Fruit fly (Drosophila melanogaster) whole organism, embryonic: Measurements from ENCODE around the gene CG13085.

ENCODE experiments used
- Abd-B ChIP-seq: fragments of 200-800 bp; sonication (Bioruptor generic); optimal IDR thresholded peaks from 2 replicates; lab custom pipeline; 2018; ENCODE audit warnings: missing biosample characterization, mild to moderate bottlenecking, missing genetic modification characterization, moderate library complexity
- BtbVII ChIP-seq: fragments of 200-800 bp; sonication (Bioruptor generic); optimal IDR thresholded peaks from 3 replicates; lab custom pipeline; 2017; ENCODE audit warnings: missing biosample characterization, mild to moderate bottlenecking, missing genetic modification characterization
- CG11398 ChIP-seq: fragments of 200-800 bp; sonication (Bioruptor generic); optimal IDR thresholded peaks from 2 replicates; lab custom pipeline; 2016; ENCODE audit warnings: missing biosample characterization, missing genetic modification characterization
- CG11695 ChIP-seq: fragments of 200-800 bp; sonication (Bioruptor generic); IDR thresholded peaks from 3 replicates; pipeline ENCODE4 v1.3.6; 2022; ENCODE audit warnings: missing biosample characterization, missing genetic modification characterization
- CG12744 ChIP-seq: fragments of 200-800 bp; sonication (Bioruptor generic); optimal IDR thresholded peaks from 2 replicates; lab custom pipeline; 2016; ENCODE audit warnings: missing biosample characterization, missing genetic modification characterization
- CG14014 ChIP-seq: fragments of 200-800 bp; sonication (Bioruptor generic); IDR thresholded peaks from 2 replicates; pipeline ENCODE4 v1.3.6; 2022; ENCODE audit warnings: missing biosample characterization, missing genetic modification characterization
- CG14667 ChIP-seq: fragments of 200-800 bp; sonication (Bioruptor generic); IDR thresholded peaks from 2 replicates; pipeline ENCODE4 v1.3.6; 2022; ENCODE audit warnings: missing biosample characterization, missing genetic modification characterization
- CG14860 ChIP-seq: fragments of 200-800 bp; sonication (Bioruptor generic); IDR thresholded peaks from 3 replicates; pipeline ENCODE4 v1.3.6; 2022; ENCODE audit warnings: missing biosample characterization, missing genetic modification characterization; ENCODE audit not compliant: partially characterized antibody
- CG17802 ChIP-seq: fragments of 200-800 bp; sonication (Bioruptor generic); optimal IDR thresholded peaks from 2 replicates; lab custom pipeline; 2018; ENCODE audit warnings: missing biosample characterization, mild to moderate bottlenecking, missing genetic modification characterization, moderate library complexity
- CG18011 ChIP-seq: fragments of 200-800 bp; sonication (Bioruptor generic); optimal IDR thresholded peaks from 2 replicates; lab custom pipeline; 2017; ENCODE audit warnings: missing biosample characterization, missing genetic modification characterization, mild to moderate bottlenecking, moderate library complexity, missing genotype
- CG30020 ChIP-seq: fragments of 200-800 bp; optimal IDR thresholded peaks from 2 replicates; lab custom pipeline; 2019; ENCODE audit warnings: missing biosample characterization, mild to moderate bottlenecking, missing genetic modification characterization, moderate library complexity
- CG3163 ChIP-seq: fragments of 200-800 bp; sonication (Bioruptor generic); optimal IDR thresholded peaks from 3 replicates; lab custom pipeline; 2016; ENCODE audit warnings: missing biosample characterization, missing genetic modification characterization
- CG33213 ChIP-seq: fragments of 200-800 bp; sonication (Bioruptor generic); optimal IDR thresholded peaks from 3 replicates; lab custom pipeline; 2016; ENCODE audit warnings: missing biosample characterization, missing genetic modification characterization
- CG33557 ChIP-seq: fragments of 200-800 bp; sonication (Bioruptor generic); optimal IDR thresholded peaks from 2 replicates; lab custom pipeline; 2019; ENCODE audit warnings: missing biosample characterization, mild to moderate bottlenecking, missing genetic modification characterization, moderate library complexity
- CG4328 ChIP-seq: fragments of 200-800 bp; sonication (Bioruptor generic); optimal IDR thresholded peaks from 3 replicates; lab custom pipeline; 2017; ENCODE audit warnings: missing biosample characterization, missing genetic modification reagents, missing genetic modification characterization
- CG7357 ChIP-seq: fragments of 200-800 bp; sonication (Bioruptor generic); IDR thresholded peaks from 3 replicates; pipeline ENCODE4 v1.3.6; 2022; ENCODE audit warnings: missing biosample characterization, missing genetic modification characterization
- CG8478 ChIP-seq: fragments of >200 bp; optimal IDR thresholded peaks from 2 replicates; lab custom pipeline; 2018
- CG9797 ChIP-seq: fragments of 200-800 bp; sonication (Bioruptor generic); optimal IDR thresholded peaks from 3 replicates; lab custom pipeline; 2018; ENCODE audit warnings: missing biosample characterization, mild to moderate bottlenecking, missing genetic modification characterization
- CG9876 ChIP-seq: fragments of 200-800 bp; sonication (Bioruptor generic); optimal IDR thresholded peaks from 2 replicates; lab custom pipeline; 2016; ENCODE audit warnings: missing biosample characterization, missing genetic modification characterization
- CrebB ChIP-seq: fragments of 200-800 bp; sonication (Bioruptor generic); optimal IDR thresholded peaks from 3 replicates; lab custom pipeline; 2018; ENCODE audit warnings: missing biosample characterization, mild to moderate bottlenecking, missing genetic modification characterization
- Dip3 ChIP-seq: fragments of 200-800 bp; sonication (Bioruptor generic); optimal IDR thresholded peaks from 3 replicates; lab custom pipeline; 2016; ENCODE audit warnings: missing biosample characterization, missing genetic modification characterization
- Doc3 ChIP-seq: fragments of 200-800 bp; sonication (Bioruptor generic); IDR thresholded peaks from 3 replicates; pipeline ENCODE4 v1.3.6; 2022; ENCODE audit warnings: missing biosample characterization, missing genetic modification characterization; ENCODE audit not compliant: partially characterized antibody
- Ets97D ChIP-seq: fragments of 200-800 bp; sonication (Bioruptor generic); optimal IDR thresholded peaks from 3 replicates; lab custom pipeline; 2016; ENCODE audit warnings: missing biosample characterization, missing genetic modification characterization
- Fer1 ChIP-seq: fragments of 200-800 bp; sonication (Bioruptor generic); optimal IDR thresholded peaks from 2 replicates; lab custom pipeline; 2017; ENCODE audit warnings: missing biosample characterization, mild to moderate bottlenecking, missing genetic modification characterization
- HLHmδ ChIP-seq: fragments of 200-800 bp; sonication (Bioruptor generic); optimal IDR thresholded peaks from 2 replicates; lab custom pipeline; 2018; ENCODE audit warnings: missing biosample characterization, mild to moderate bottlenecking, missing genetic modification characterization, moderate library complexity
- Hand ChIP-seq: fragments of 200-800 bp; sonication (Bioruptor generic); optimal IDR thresholded peaks from 2 replicates; lab custom pipeline; 2017; ENCODE audit warnings: mild to moderate bottlenecking, missing biosample characterization, missing genetic modification reagents, missing genetic modification characterization
- Mad ChIP-seq: fragments of 200-800 bp; sonication (Bioruptor generic); optimal IDR thresholded peaks from 2 replicates; lab custom pipeline; 2016; ENCODE audit warnings: missing biosample characterization, missing genetic modification characterization
- NC2β ChIP-seq: fragments of 200-800 bp; sonication (Bioruptor generic); optimal IDR thresholded peaks from 2 replicates; lab custom pipeline; 2016; ENCODE audit warnings: missing biosample characterization, missing genetic modification characterization
- Rx ChIP-seq: fragments of 200-800 bp; sonication (Bioruptor generic); IDR thresholded peaks from 2 replicates; pipeline ENCODE4 v1.3.6; 2022; ENCODE audit warnings: missing biosample characterization, missing genetic modification characterization
- Side ChIP-seq: fragments of 200-800 bp; sonication (Bioruptor generic); optimal IDR thresholded peaks from 2 replicates; lab custom pipeline; 2016; ENCODE audit warnings: missing biosample characterization, missing genetic modification characterization
- ab ChIP-seq: fragments of 200-800 bp; sonication (Bioruptor generic); optimal IDR thresholded peaks from 2 replicates; lab custom pipeline; 2016; ENCODE audit warnings: missing biosample characterization, missing genetic modification characterization
- amos ChIP-seq: fragments of 200-800 bp; sonication (Bioruptor generic); IDR thresholded peaks from 2 replicates; pipeline ENCODE4 v1.3.6; 2022; ENCODE audit warnings: missing biosample characterization, missing genetic modification characterization; ENCODE audit not compliant: partially characterized antibody
- ap ChIP-seq: fragments of 200-800 bp; sonication (Bioruptor generic); IDR thresholded peaks from 2 replicates; pipeline ENCODE4 v1.3.6; 2022; ENCODE audit warnings: missing biosample characterization, missing genetic modification characterization
- ato ChIP-seq: fragments of 200-800 bp; sonication (Bioruptor generic); IDR thresholded peaks from 2 replicates; pipeline ENCODE4 v1.3.6; 2022; ENCODE audit warnings: missing biosample characterization, missing genetic modification characterization; ENCODE audit not compliant: partially characterized antibody
- dati ChIP-seq: fragments of 200-800 bp; sonication (Bioruptor generic); IDR thresholded peaks from 2 replicates; pipeline ENCODE4 v1.3.6; 2022; ENCODE audit warnings: missing biosample characterization, missing genetic modification characterization
- dimm ChIP-seq: fragments of 200-800 bp; sonication (Bioruptor generic); IDR thresholded peaks from 2 replicates; pipeline ENCODE4 v1.3.6; 2022; ENCODE audit warnings: missing biosample characterization, missing genetic modification characterization
- dmrt11E ChIP-seq: fragments of 200-800 bp; sonication (Bioruptor generic); optimal IDR thresholded peaks from 3 replicates; lab custom pipeline; 2018; ENCODE audit warnings: missing biosample characterization, mild to moderate bottlenecking, missing genetic modification characterization, moderate library complexity
- dysf ChIP-seq: fragments of 200-800 bp; sonication (Bioruptor generic); IDR thresholded peaks from 3 replicates; pipeline ENCODE4 v1.3.6; 2022; ENCODE audit warnings: missing biosample characterization, missing genetic modification characterization
- gem ChIP-seq: fragments of 200-800 bp; sonication (Bioruptor generic); optimal IDR thresholded peaks from 2 replicates; lab custom pipeline; 2019; ENCODE audit warnings: missing biosample characterization, mild to moderate bottlenecking, missing genetic modification characterization, moderate library complexity
- gfzf ChIP-seq: fragments of 200-800 bp; sonication (Bioruptor generic); optimal IDR thresholded peaks from 2 replicates; lab custom pipeline; 2016; ENCODE audit warnings: missing biosample characterization, mild to moderate bottlenecking, missing genetic modification characterization, moderate library complexity
- grau ChIP-seq: fragments of 200-800 bp; optimal IDR thresholded peaks from 3 replicates; lab custom pipeline; 2019; ENCODE audit warnings: missing biosample characterization, mild to moderate bottlenecking, missing genetic modification characterization, moderate library complexity
- gt ChIP-seq: fragments of 200-800 bp; sonication (Bioruptor generic); IDR thresholded peaks from 2 replicates; pipeline ENCODE4 v1.3.6; 2022; ENCODE audit warnings: missing biosample characterization, missing genetic modification characterization
- kah ChIP-seq: fragments of 200-800 bp; sonication (Bioruptor generic); optimal IDR thresholded peaks from 2 replicates; lab custom pipeline; 2018; ENCODE audit warnings: missing biosample characterization, mild to moderate bottlenecking, missing genetic modification characterization
- mam ChIP-seq: fragments of 200-800 bp; sonication (Bioruptor generic); optimal IDR thresholded peaks from 3 replicates; lab custom pipeline; 2016; ENCODE audit warnings: missing biosample characterization, missing genetic modification characterization
- onecut ChIP-seq: fragments of 200-800 bp; sonication (Bioruptor generic); IDR thresholded peaks from 2 replicates; pipeline ENCODE4 v1.3.6; 2022; ENCODE audit warnings: missing biosample characterization, missing genetic modification characterization
- pan ChIP-seq, 4 experiments: fragments of >200 bp in 3 of 4; fragments of 200-800 bp in 1 of 4; sonication (Bioruptor generic) in 1 of 4; optimal IDR thresholded peaks in 3 of 4; IDR thresholded peaks in 1 of 4; 2 replicates each; pipeline versions ENCODE4 v1.3.6 to Lab custom; 2017 to 2022; ENCODE audit warnings: missing biosample characterization in 2 of 4, missing genetic modification characterization in 2 of 4, mixed read lengths in 1 of 4
- psq ChIP-seq: fragments of 200-800 bp; sonication (Bioruptor generic); optimal IDR thresholded peaks from 2 replicates; lab custom pipeline; 2017; ENCODE audit warnings: missing biosample characterization, missing genetic modification characterization
- ranshi ChIP-seq: fragments of 200-800 bp; sonication (Bioruptor generic); IDR thresholded peaks from 2 replicates; pipeline ENCODE4 v1.3.6; 2022; ENCODE audit warnings: missing biosample characterization, missing genetic modification characterization
- tap ChIP-seq: fragments of 200-800 bp; optimal IDR thresholded peaks from 3 replicates; lab custom pipeline; 2019; ENCODE audit warnings: missing biosample characterization, mild to moderate bottlenecking, missing genetic modification characterization, moderate library complexity
- z ChIP-seq: fragments of 200-800 bp; sonication (Bioruptor generic); IDR thresholded peaks from 3 replicates; pipeline ENCODE4 v1.3.6; 2022; ENCODE audit warnings: missing biosample characterization, missing genetic modification characterization

The CG13085 gene

dm6 chr2L:19425765-19426329 is 2.0 kb downstream of the CG13085 start (continued):
- TF ChIP-seq dati (GFP tag; lab: Robert Waterston, UW), result no peak
- no peak for TF ChIP-seq NC2β (GFP tag; lab: Kevin White, UChicago)
- peak; percentile 28 for TF ChIP-seq Mad (GFP tag; lab: Kevin White, UChicago)
- TF ChIP-seq CG8478, result no peak
- TF ChIP-seq BtbVII (GFP tag; lab: Kevin White, UChicago), result peak; percentile 65
- peak; percentile 55 for TF ChIP-seq Fer1 (GFP tag; lab: Kevin White, UChicago)
- TF ChIP-seq CG7357 (GFP tag; lab: Robert Waterston, UW), result no peak
- peak; percentile 39 for TF ChIP-seq CG33557 (GFP tag; lab: Kevin White, UChicago)
- peak; percentile 55 for TF ChIP-seq Side (GFP tag; lab: Kevin White, UChicago)
- TF ChIP-seq CrebB, result peak; percentile 52
- TF ChIP-seq dmrt11E, result peak; percentile 63
- no peak for TF ChIP-seq CG9797 (GFP tag; lab: Kevin White, UChicago)
- TF ChIP-seq CG3163 (GFP tag; lab: Kevin White, UChicago), result no peak
- peak; percentile 34 for TF ChIP-seq CG4328 (GFP tag; lab: Kevin White, UChicago)
- TF ChIP-seq z (GFP tag; lab: Robert Waterston, UW), result peak; percentile 58; the same call in 1 of the 3 replicates
- TF ChIP-seq dysf (GFP tag; lab: Robert Waterston, UW), result peak; percentile 82
- TF ChIP-seq gt (GFP tag; lab: Robert Waterston, UW), result no peak
- TF ChIP-seq onecut (GFP tag; lab: Robert Waterston, UW), result peak; percentile 71
- TF ChIP-seq Doc3 (GFP tag; lab: Robert Waterston, UW), result no peak
- TF ChIP-seq CG33213, result peak; percentile 50
- TF ChIP-seq Abd-B (GFP tag; lab: Kevin White, UChicago), result peak; percentile 39
- TF ChIP-seq mam (GFP tag; lab: Kevin White, UChicago), result peak; percentile 59
- TF ChIP-seq Rx (GFP tag; lab: Robert Waterston, UW), result peak; percentile 55
- TF ChIP-seq ato (GFP tag; lab: Robert Waterston, UW), result no peak
- no peak for TF ChIP-seq CG12744 (GFP tag; lab: Kevin White, UChicago)
- TF ChIP-seq CG11695 (GFP tag; lab: Robert Waterston, UW), result peak; percentile 54; the same call in 1 of the 3 replicates
- no peak for TF ChIP-seq ab
- TF ChIP-seq CG18011, result peak; percentile 32
- peak; percentile 36 for TF ChIP-seq CG17802 (tag; lab: Kevin White, UChicago)
- TF ChIP-seq psq (GFP tag; lab: Kevin White, UChicago), result no peak
- peak; percentile 69 for TF ChIP-seq tap (tag; lab: Kevin White, UChicago)
- no peak for TF ChIP-seq CG11398 (GFP tag; lab: Kevin White, UChicago)
- TF ChIP-seq CG30020 (tag; lab: Kevin White, UChicago), result peak; percentile 34
- TF ChIP-seq amos (GFP tag; lab: Robert Waterston, UW), result no peak
- TF ChIP-seq Hand (GFP tag; lab: Kevin White, UChicago), result no peak
- TF ChIP-seq dimm (GFP tag; lab: Robert Waterston, UW), result no peak
- no peak for TF ChIP-seq CG14860 (GFP tag; lab: Robert Waterston, UW)
- peak; percentile 74 for TF ChIP-seq CG14014 (GFP tag; lab: Robert Waterston, UW)
- TF ChIP-seq gfzf (GFP tag; lab: Kevin White, UChicago), result no peak
- TF ChIP-seq grau, result peak; percentile 97
- TF ChIP-seq Ets97D (GFP tag; lab: Kevin White, UChicago), result no peak
- peak; percentile 46; the same call in 1 of the 2 replicates for TF ChIP-seq ap (GFP tag; lab: Robert Waterston, UW)
- TF ChIP-seq pan (optimal IDR thresholded peaks at IDR 0.05; lab: Kevin White, UChicago), result no peak
- peak in 1 of 2 experiments; percentile 79 for TF ChIP-seq pan (GFP tag; optimal IDR thresholded peaks at IDR 0.05 in 1 of 2, IDR thresholded peaks at IDR 0.05 in 1 of 2)
- peak; percentile 85 for TF ChIP-seq gem (tag; lab: Kevin White, UChicago)
- TF ChIP-seq kah (GFP tag; lab: Kevin White, UChicago), result peak; percentile 35
- no peak for TF ChIP-seq HLHmδ (GFP tag; lab: Kevin White, UChicago)
- peak; percentile 45 for TF ChIP-seq Dip3 (GFP tag; lab: Kevin White, UChicago)
- peak; percentile 73 for TF ChIP-seq ranshi
- peak; percentile 39 for TF ChIP-seq CG14667 (GFP tag; lab: Robert Waterston, UW)
- peak; percentile 39 for TF ChIP-seq CG9876
